Worm (Caenorhabditis elegans): ENCODE data around the gene F20B6.9.
"Not testable (repeated sequence)": the region's sequence is repeated elsewhere in the genome, so short reads cannot be mapped to it uniquely, and the experiment has no call there.

F20B6.9 gene

ce11 chrX:4207385-4207784 lies at the start of gene F20B6.9:
Gene F20B6.9 (minus strand): TSS chrX:4207485.
- TF ChIP-seq odd-2, hlh-15, ceh-22 (tag; optimal IDR thresholded peaks at IDR 0.05): not testable (repeated sequence)

ce11 chrX:4256761-4257160 lies 49.5 kb upstream of the F20B6.9 start, which contains the start of gene srv-6:
Gene srv-6 (plus strand): TSS chrX:4257061.
- TF ChIP-seq hlh-13 (GFP tag; optimal IDR thresholded peaks at IDR 0.05) (no peak), ztf-16 (tag; optimal IDR thresholded peaks at IDR 0.05) (no peak), C38D4.7 (GFP tag; optimal IDR thresholded peaks at IDR 0.05) (no peak), gmeb-2 (tag; optimal IDR thresholded peaks at IDR 0.05) (no peak), hlh-6 (tag; optimal IDR thresholded peaks at IDR 0.05) (no peak), unc-42 (tag; optimal IDR thresholded peaks at IDR 0.05) (no peak), rnt-1 (tag; optimal IDR thresholded peaks at IDR 0.05) (no peak), fkh-10 (GFP tag; optimal IDR thresholded peaks at IDR 0.05) (no peak), elt-4 (tag; optimal IDR thresholded peaks at IDR 0.05) (no peak), lim-6 (tag; optimal IDR thresholded peaks at IDR 0.05) (no peak), ceh-2 (tag; optimal IDR thresholded peaks at IDR 0.05) (no peak), ttx-3 (tag; optimal IDR thresholded peaks at IDR 0.05) (no peak), pha-2 (tag; optimal IDR thresholded peaks at IDR 0.05) (no peak), che-1 (tag; optimal IDR thresholded peaks at IDR 0.05) (no peak), sdc-2 (tag; optimal IDR thresholded peaks at IDR 0.05) (no peak), ama-1 (optimal IDR thresholded peaks at IDR 0.05) (no peak), zip-5 (tag; optimal IDR thresholded peaks at IDR 0.05) (no peak), ref-2 (tag; optimal IDR thresholded peaks at IDR 0.05) (no peak)

- TF ChIP-seq hlh-15 (tag; optimal IDR thresholded peaks at IDR 0.05), result no peak
- TF ChIP-seq pag-3 (tag; optimal IDR thresholded peaks at IDR 0.05; ENCODE audit: borderline replicate concordance), result no peak
- TF ChIP-seq dmd-4 (tag; optimal IDR thresholded peaks at IDR 0.05; ENCODE audit: borderline replicate concordance), result no peak
- TF ChIP-seq pha-2 (tag; optimal IDR thresholded peaks at IDR 0.05), result no peak
- no peak for TF ChIP-seq sox-2 (GFP tag; IDR thresholded peaks at IDR 0.05)
- TF ChIP-seq K09A11.1 (tag; optimal IDR thresholded peaks at IDR 0.05; ENCODE audit: insufficient read depth), result no peak
- no peak for TF ChIP-seq nfya-1 (tag; optimal IDR thresholded peaks at IDR 0.05)
- TF ChIP-seq tbx-7 (tag; optimal IDR thresholded peaks at IDR 0.05), result no peak
- TF ChIP-seq C08G9.2 (tag; optimal IDR thresholded peaks at IDR 0.05), result no peak
- TF ChIP-seq fkh-6 (tag; optimal IDR thresholded peaks at IDR 0.05), result no peak
- TF ChIP-seq pax-1 (tag; optimal IDR thresholded peaks at IDR 0.05), result no peak
- no peak for TF ChIP-seq nhr-232 (tag; optimal IDR thresholded peaks at IDR 0.05)
- no peak for TF ChIP-seq zip-5 (tag; optimal IDR thresholded peaks at IDR 0.05)
- no peak for TF ChIP-seq elt-4 (tag; optimal IDR thresholded peaks at IDR 0.05)
- no peak for TF ChIP-seq ceh-30 (tag; optimal IDR thresholded peaks at IDR 0.05)
- no peak for TF ChIP-seq che-1 (tag; optimal IDR thresholded peaks at IDR 0.05)
- no peak for TF ChIP-seq sox-4 (tag; optimal IDR thresholded peaks at IDR 0.05)
- no peak for TF ChIP-seq ref-2 (tag; optimal IDR thresholded peaks at IDR 0.05)
Measured at ce11 chrX:4255366-4255765, 48.1 kb upstream of the F20B6.9 start.

ce11 chrX:4254782-4255181 lies 47.5 kb upstream of the F20B6.9 start, which contains the start of gene taf-11.1:
Gene taf-11.1 (plus strand): TSS chrX:4255170.
- no peak for TF ChIP-seq fax-1 (tag; optimal IDR thresholded peaks at IDR 0.05)
- no peak for TF ChIP-seq sox-4 (tag; optimal IDR thresholded peaks at IDR 0.05)
- TF ChIP-seq unc-3 (GFP tag; conservative IDR thresholded peaks at IDR 0.05), result no peak
- TF ChIP-seq unc-3 (tag; optimal IDR thresholded peaks at IDR 0.05), result no peak
- TF ChIP-seq lin-11 (tag; optimal IDR thresholded peaks at IDR 0.05), result no peak
- TF ChIP-seq zip-5 (tag; optimal IDR thresholded peaks at IDR 0.05), result no peak
- TF ChIP-seq dmd-4 (tag; optimal IDR thresholded peaks at IDR 0.05; ENCODE audit: borderline replicate concordance), result no peak
- TF ChIP-seq pag-3 (tag; optimal IDR thresholded peaks at IDR 0.05; ENCODE audit: borderline replicate concordance), result no peak
- TF ChIP-seq unc-55 (GFP tag; optimal IDR thresholded peaks at IDR 0.05), result no peak
- no peak for TF ChIP-seq ceh-22 (tag; optimal IDR thresholded peaks at IDR 0.05)
- TF ChIP-seq elt-4 (tag; optimal IDR thresholded peaks at IDR 0.05), result no peak
- peak; percentile 2 for TF ChIP-seq nfya-1 (tag; optimal IDR thresholded peaks at IDR 0.05)
- peak; percentile 5 for TF ChIP-seq elt-2 (tag; optimal IDR thresholded peaks at IDR 0.05)
- no peak for TF ChIP-seq hlh-15 (tag; optimal IDR thresholded peaks at IDR 0.05)
- TF ChIP-seq sdc-2 (tag; optimal IDR thresholded peaks at IDR 0.05), result no peak
- TF ChIP-seq nhr-11 (tag; optimal IDR thresholded peaks at IDR 0.05), result no peak
- TF ChIP-seq unc-42 (tag; optimal IDR thresholded peaks at IDR 0.05), result peak; percentile 20
- TF ChIP-seq dve-1 (tag; optimal IDR thresholded peaks at IDR 0.05), result no peak
- no peak for TF ChIP-seq npax-4 (tag; optimal IDR thresholded peaks at IDR 0.05)
- TF ChIP-seq ceh-48 (tag; optimal IDR thresholded peaks at IDR 0.05), result peak; percentile 55
- TF ChIP-seq unc-86 (tag; optimal IDR thresholded peaks at IDR 0.05), result no peak
- TF ChIP-seq ets-4 (tag; optimal IDR thresholded peaks at IDR 0.05), result peak; percentile 37
- no peak for TF ChIP-seq ref-2 (tag; optimal IDR thresholded peaks at IDR 0.05)
- peak; percentile 37 for TF ChIP-seq ceh-2 (tag; optimal IDR thresholded peaks at IDR 0.05)
- TF ChIP-seq ceh-34 (tag; optimal IDR thresholded peaks at IDR 0.05), result no peak
- TF ChIP-seq ztf-16 (tag; optimal IDR thresholded peaks at IDR 0.05), result no peak
- TF ChIP-seq eyg-1 (tag; optimal IDR thresholded peaks at IDR 0.05), result no peak
- no peak for TF ChIP-seq hlh-13 (GFP tag; optimal IDR thresholded peaks at IDR 0.05)

Measured in whole organism, late embryonic.